Worm (Caenorhabditis elegans): ENCODE data around the gene R04B5.1.
A peak's percentile ranks its signal among the peaks of the same experiment; 100 is the strongest.

- TF ChIP-seq sea-1 (GFP tag; conservative IDR thresholded peaks at IDR 0.05) (no peak), ama-1 (optimal IDR thresholded peaks at IDR 0.05) (no peak), B0310.2 (tag; optimal IDR thresholded peaks at IDR 0.05) (no peak), hmg-4 (GFP tag; optimal IDR thresholded peaks at IDR 0.05) (peak; percentile 51), tbx-11 (GFP tag; IDR thresholded peaks at IDR 0.05) (no peak), scrt-1 (GFP tag; IDR thresholded peaks at IDR 0.05) (no peak), hnd-1 (tag; optimal IDR thresholded peaks at IDR 0.05) (no peak), aly-1 (tag; optimal IDR thresholded peaks at IDR 0.05) (no peak), hmbx-1 (tag; optimal IDR thresholded peaks at IDR 0.05) (no peak), tra-4 (tag; optimal IDR thresholded peaks at IDR 0.05) (no peak), F13C5.2 (tag; optimal IDR thresholded peaks at IDR 0.05) (no peak), flt-1 (GFP tag; IDR thresholded peaks at IDR 0.05) (no peak)
Observed at ce11 chrV:10036275-10036674, 41.9 kb downstream of the R04B5.1 start, which contains the start of gene T06E8.2.
